Worm (Caenorhabditis elegans) whole organism, L4 larva: ENCODE data around the gene ugt-19.

Experiments
- D1046.2 ChIP-seq: fragments of 200-800 bp; sonication (Bioruptor generic); IDR thresholded peaks from 2 replicates; pipeline ENCODE4 v1.3.6; 2022; ENCODE audit warnings: missing genetic modification characterization, missing compliant biosample characterization
- R02D3.7 ChIP-seq: fragments of 150-350 bp; sonication (generic microtip); optimal IDR thresholded peaks from 3 replicates; lab custom pipeline; 2014; ENCODE audit warnings: missing biosample characterization, missing genetic modification characterization
- Y48G9A.11 ChIP-seq: fragments of 200-800 bp; sonication (Bioruptor generic); IDR thresholded peaks from 2 replicates; pipeline ENCODE4 v1.3.6; 2022; ENCODE audit warnings: missing genetic modification reagents, missing genetic modification characterization, missing compliant biosample characterization
- Y5F2A.4 ChIP-seq: fragments of 200-800 bp; sonication (Bioruptor generic); optimal IDR thresholded peaks from 2 replicates; lab custom pipeline; 2018; ENCODE audit warnings: mild to moderate bottlenecking, missing genetic modification characterization, missing compliant biosample characterization
- Y75B8A.6 ChIP-seq: fragments of 200-800 bp; sonication (Bioruptor generic); IDR thresholded peaks from 2 replicates; pipeline ENCODE4 v1.3.6; 2022; ENCODE audit warnings: missing genetic modification reagents, missing genetic modification characterization, missing compliant biosample characterization
- ZK337.2 ChIP-seq: fragments of 200-800 bp; sonication (Bioruptor generic); IDR thresholded peaks from 2 replicates; pipeline ENCODE4 v1.3.6; 2022; ENCODE audit warnings: missing genetic modification reagents, missing genetic modification characterization, missing compliant biosample characterization
- ZK546.5 ChIP-seq, 2 experiments: sonication (generic microtip); optimal IDR thresholded peaks; 2 replicates each; lab custom pipeline; 2017; ENCODE audit warnings: missing biosample characterization in 2 of 2, missing genetic modification characterization in 2 of 2
- aha-1 ChIP-seq: fragments of 150-350 bp; peaks from one replicate; lab custom pipeline; 2014; ENCODE audit warnings: missing biosample characterization, missing genetic modification characterization
- ama-1 ChIP-seq: fragments of 150-350 bp; optimal IDR thresholded peaks from 2 replicates; lab custom pipeline; 2014; ENCODE audit warnings: inconsistent platforms, mixed read lengths
- arid-1 ChIP-seq: fragments of 200-800 bp; sonication (Bioruptor generic); conservative IDR thresholded peaks from 2 replicates; pipeline ENCODE4 v1.3.6; 2022; ENCODE audit warnings: missing genetic modification reagents, missing genetic modification characterization, missing compliant biosample characterization
- ceh-20 ChIP-seq: fragments of 200-800 bp; sonication (Bioruptor generic); IDR thresholded peaks from 2 replicates; pipeline ENCODE4 v1.3.6; 2022; ENCODE audit warnings: missing genetic modification reagents, missing genetic modification characterization, missing compliant biosample characterization
- ceh-44 ChIP-seq: fragments of 200-800 bp; sonication (Bioruptor generic); IDR thresholded peaks from 2 replicates; pipeline ENCODE4 v1.3.6; 2022; ENCODE audit warnings: missing genetic modification reagents, missing genetic modification characterization, missing compliant biosample characterization
- ceh-82 ChIP-seq: sonication (generic microtip); optimal IDR thresholded peaks from 2 replicates; lab custom pipeline; 2017; ENCODE audit warnings: missing biosample characterization, missing genetic modification characterization
- cey-2 ChIP-seq: sonication (generic microtip); optimal IDR thresholded peaks from 3 replicates; lab custom pipeline; 2017; ENCODE audit warnings: missing genetic modification characterization, mild to moderate bottlenecking, missing compliant biosample characterization, antibody characterized with exemption, borderline replicate concordance; ENCODE audit not compliant: insufficient read depth
- daf-16 ChIP-seq, 3 experiments: sonication (generic microtip); optimal IDR thresholded peaks; 2 replicates each; lab custom pipeline; 2016 to 2017; ENCODE audit warnings: missing genetic modification characterization in 3 of 3, missing genetic modification reagents in 3 of 3, mild to moderate bottlenecking in 2 of 3, missing compliant biosample characterization in 2 of 3, missing biosample characterization in 1 of 3, moderate library complexity in 1 of 3
- daf-19 ChIP-seq: fragments of 200-800 bp; sonication (Bioruptor generic); conservative IDR thresholded peaks from 2 replicates; pipeline ENCODE4 v1.3.6; 2022; ENCODE audit warnings: missing genetic modification characterization, missing compliant biosample characterization
- daf-8 ChIP-seq: fragments of 200-800 bp; sonication (Bioruptor generic); IDR thresholded peaks from 2 replicates; pipeline ENCODE4 v1.3.6; 2022; ENCODE audit warnings: missing genetic modification characterization, missing compliant biosample characterization
- dmd-8 ChIP-seq: fragments of 200-800 bp; sonication (Bioruptor generic); IDR thresholded peaks from 2 replicates; pipeline ENCODE4 v1.3.6; 2022; ENCODE audit warnings: missing genetic modification characterization, missing compliant biosample characterization
- dpl-1 ChIP-seq: fragments of 150-350 bp; optimal IDR thresholded peaks from 2 replicates; lab custom pipeline; 2014; ENCODE audit warnings: missing biosample characterization, missing genetic modification reagents, missing genetic modification characterization
- duxl-1 ChIP-seq: sonication (generic microtip); optimal IDR thresholded peaks from 2 replicates; lab custom pipeline; 2016; ENCODE audit warnings: mild to moderate bottlenecking, missing genetic modification characterization, moderate library complexity, missing compliant biosample characterization; ENCODE audit not compliant: poor library complexity
- dve-1 ChIP-seq: sonication (generic microtip); optimal IDR thresholded peaks from 2 replicates; lab custom pipeline; 2017; ENCODE audit warnings: antibody characterized with exemption, mild to moderate bottlenecking, missing genetic modification characterization, missing compliant biosample characterization; ENCODE audit not compliant: insufficient read depth
- fkh-10 ChIP-seq: fragments of 150-350 bp; optimal IDR thresholded peaks from 2 replicates; lab custom pipeline; 2014; ENCODE audit warnings: missing biosample characterization, missing genetic modification reagents, missing genetic modification characterization
- lin-15B ChIP-seq: fragments of 150-350 bp; sonication (generic microtip); optimal IDR thresholded peaks from 3 replicates; lab custom pipeline; 2014; ENCODE audit warnings: missing biosample characterization, missing genetic modification characterization
- lin-38 ChIP-seq: fragments of 200-800 bp; sonication (Bioruptor generic); IDR thresholded peaks from 2 replicates; pipeline ENCODE4 v1.3.6; 2022; ENCODE audit warnings: missing genetic modification reagents, missing genetic modification characterization, missing compliant biosample characterization
- lin-39 ChIP-seq: fragments of 150-350 bp; optimal IDR thresholded peaks from 2 replicates; lab custom pipeline; 2014; ENCODE audit warnings: missing biosample characterization, missing genetic modification reagents, missing genetic modification characterization
- madf-9 ChIP-seq: fragments of 200-800 bp; sonication (Bioruptor generic); conservative IDR thresholded peaks from 2 replicates; pipeline ENCODE4 v1.3.6; 2022; ENCODE audit warnings: missing genetic modification reagents, missing genetic modification characterization, missing compliant biosample characterization
- mdt-29 ChIP-seq: fragments of 200-800 bp; sonication (Bioruptor generic); IDR thresholded peaks from 2 replicates; pipeline ENCODE4 v1.3.6; 2022; ENCODE audit warnings: missing genetic modification reagents, missing genetic modification characterization, missing compliant biosample characterization
- mes-2 ChIP-seq: sonication (generic microtip); optimal IDR thresholded peaks from 2 replicates; lab custom pipeline; 2016; ENCODE audit warnings: missing genotype, mild to moderate bottlenecking, missing genetic modification characterization, missing compliant biosample characterization; ENCODE audit not compliant: poor library complexity, severe bottlenecking
- nhr-10 ChIP-seq: fragments of 150-350 bp; optimal IDR thresholded peaks from 2 replicates; lab custom pipeline; 2014; ENCODE audit warnings: missing biosample characterization, missing genetic modification characterization
- nhr-11 ChIP-seq: fragments of 150-350 bp; optimal IDR thresholded peaks from 2 replicates; lab custom pipeline; 2014; ENCODE audit warnings: missing biosample characterization, missing genetic modification characterization
- nhr-111 ChIP-seq: fragments of 200-800 bp; sonication (Bioruptor generic); optimal IDR thresholded peaks from 2 replicates; lab custom pipeline; 2018; ENCODE audit warnings: mild to moderate bottlenecking, missing genetic modification characterization, missing compliant biosample characterization
- nhr-237 ChIP-seq: sonication (generic microtip); optimal IDR thresholded peaks from 2 replicates; lab custom pipeline; 2017; ENCODE audit warnings: missing biosample characterization, missing genetic modification characterization
- nhr-25 ChIP-seq: sonication (generic microtip); optimal IDR thresholded peaks from 2 replicates; lab custom pipeline; 2017; ENCODE audit warnings: missing genetic modification characterization, mild to moderate bottlenecking, missing compliant biosample characterization, antibody characterized with exemption, moderate library complexity, borderline replicate concordance; ENCODE audit not compliant: insufficient read depth
- nhr-28 ChIP-seq: fragments of 150-350 bp; optimal IDR thresholded peaks from 2 replicates; lab custom pipeline; 2014; ENCODE audit warnings: missing biosample characterization, missing genetic modification characterization
- nhr-42 ChIP-seq: fragments of 200-800 bp; sonication (Bioruptor generic); IDR thresholded peaks from 2 replicates; pipeline ENCODE4 v1.3.6; 2022; ENCODE audit warnings: missing genetic modification characterization, missing compliant biosample characterization
- nhr-77 ChIP-seq: fragments of 150-350 bp; optimal IDR thresholded peaks from 2 replicates; lab custom pipeline; 2014; ENCODE audit warnings: missing biosample characterization, missing genetic modification characterization
- php-3 ChIP-seq: fragments of 200-800 bp; sonication (Bioruptor generic); IDR thresholded peaks from 2 replicates; pipeline ENCODE4 v1.3.6; 2022; ENCODE audit warnings: missing genetic modification reagents, missing genetic modification characterization, missing compliant biosample characterization
- pqm-1 ChIP-seq: sonication (generic microtip); optimal IDR thresholded peaks from 2 replicates; lab custom pipeline; 2017; ENCODE audit warnings: missing biosample characterization, missing genetic modification characterization
- rbr-2 ChIP-seq: sonication (generic microtip); optimal IDR thresholded peaks from 2 replicates; lab custom pipeline; 2016; ENCODE audit warnings: missing genotype, missing genetic modification characterization, missing compliant biosample characterization
- sdz-12 ChIP-seq: fragments of 200-800 bp; sonication (Bioruptor generic); optimal IDR thresholded peaks from 2 replicates; lab custom pipeline; 2018; ENCODE audit warnings: mild to moderate bottlenecking, missing genetic modification characterization, missing compliant biosample characterization
- set-16 ChIP-seq: fragments of 200-800 bp; sonication (Bioruptor generic); IDR thresholded peaks from 2 replicates; pipeline ENCODE4 v1.3.6; 2022; ENCODE audit warnings: missing genetic modification reagents, missing genetic modification characterization, missing compliant biosample characterization
- spr-3 ChIP-seq: fragments of 200-800 bp; sonication (Bioruptor generic); optimal IDR thresholded peaks from 2 replicates; lab custom pipeline; 2018; ENCODE audit warnings: mild to moderate bottlenecking, missing genetic modification characterization, missing compliant biosample characterization
- tag-97 ChIP-seq: fragments of 200-800 bp; sonication (Bioruptor generic); IDR thresholded peaks from 2 replicates; pipeline ENCODE4 v1.3.6; 2022; ENCODE audit warnings: missing genetic modification characterization, missing compliant biosample characterization
- unc-130 ChIP-seq: sonication (generic microtip); optimal IDR thresholded peaks from 2 replicates; lab custom pipeline; 2016; ENCODE audit warnings: missing genetic modification reagents, missing genetic modification characterization, missing compliant biosample characterization
- unc-39 ChIP-seq: sonication (generic microtip); optimal IDR thresholded peaks from 2 replicates; lab custom pipeline; 2017; ENCODE audit warnings: missing biosample characterization, missing genetic modification characterization
- zag-1 ChIP-seq: fragments of 150-350 bp; optimal IDR thresholded peaks from 2 replicates; lab custom pipeline; 2014; ENCODE audit warnings: missing biosample characterization, missing genetic modification characterization
- zfp-2 ChIP-seq: sonication (generic microtip); optimal IDR thresholded peaks from 2 replicates; lab custom pipeline; 2016; ENCODE audit warnings: mild to moderate bottlenecking, missing genetic modification characterization, missing compliant biosample characterization
- zfp-3 ChIP-seq: fragments of 200-800 bp; sonication (Bioruptor generic); conservative IDR thresholded peaks from 2 replicates; pipeline ENCODE4 v1.3.6; 2022; ENCODE audit warnings: missing genetic modification reagents, missing genetic modification characterization, missing compliant biosample characterization
- zip-2 ChIP-seq: fragments of 150-350 bp; optimal IDR thresholded peaks from 2 replicates; lab custom pipeline; 2014; ENCODE audit warnings: missing biosample characterization, missing genetic modification characterization
- ztf-11 ChIP-seq: fragments of 150-350 bp; optimal IDR thresholded peaks from 2 replicates; lab custom pipeline; 2014; ENCODE audit warnings: missing biosample characterization, missing genetic modification characterization

ugt-19 gene

DNA sequence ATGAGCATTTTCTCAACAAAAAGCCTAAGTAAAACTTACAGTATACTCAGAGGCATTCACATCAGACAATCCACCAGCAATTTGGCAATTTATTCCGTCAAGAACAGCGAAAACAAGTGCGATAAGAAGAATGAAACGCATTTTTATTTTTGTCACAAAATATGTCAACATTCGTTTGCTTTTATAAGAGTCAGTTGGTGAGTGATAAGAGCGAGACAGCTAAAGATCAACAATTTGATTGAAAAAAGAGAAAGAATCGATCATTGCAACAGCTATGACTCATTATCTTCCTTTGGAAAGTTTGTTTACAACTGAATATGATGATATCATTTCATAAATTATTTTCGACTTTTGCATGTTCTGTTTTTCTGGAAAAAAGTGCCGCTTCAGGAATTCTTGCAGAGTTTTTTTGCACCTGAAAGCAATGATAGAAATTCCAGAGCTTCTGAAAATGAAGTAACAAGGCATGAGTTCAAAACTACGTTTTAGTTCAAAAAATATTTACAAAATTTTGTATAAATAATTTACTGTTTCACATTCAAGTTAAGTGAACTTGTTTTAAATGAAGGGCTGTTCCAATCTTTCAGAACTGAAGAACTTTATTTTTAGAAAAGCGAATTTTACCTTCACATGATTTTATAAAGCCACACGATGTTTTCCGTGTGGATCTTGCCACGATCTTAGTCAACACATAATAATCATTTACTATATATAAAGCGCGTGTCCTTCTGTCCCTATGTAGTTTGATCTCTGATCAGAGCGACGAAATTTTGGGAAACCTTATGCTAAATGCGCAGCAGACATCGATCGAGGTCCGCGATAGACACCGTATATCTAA lies 13.9 kb upstream of the ugt-19 start, which contains the start of gene cpi-1 (continued):
- TF ChIP-seq zfp-2 (tag; lab: Kevin White, UChicago) = no peak
- no peak for TF ChIP-seq daf-8 (GFP tag; lab: Robert Waterston, UW)
- TF ChIP-seq dmd-8 = no peak
- TF ChIP-seq zag-1 (tag; lab: Kevin White, UChicago) = no peak
- no peak for TF ChIP-seq Y5F2A.4
- no peak for TF ChIP-seq mes-2 (tag; lab: Kevin White, UChicago)
- TF ChIP-seq nhr-42 = no peak
- no peak for TF ChIP-seq unc-39 (tag; lab: Kevin White, UChicago)
- TF ChIP-seq daf-19 = no peak
- TF ChIP-seq nhr-25 (tag; lab: Kevin White, UChicago) = no peak
- no peak for TF ChIP-seq unc-130
- no peak for TF ChIP-seq cey-2 (tag; lab: Kevin White, UChicago)
- TF ChIP-seq nhr-11 = no peak
- TF ChIP-seq ZK546.5 (tag; optimal IDR thresholded peaks at IDR 0.05; lab: Kevin White, UChicago) = no peak
- no peak for TF ChIP-seq nhr-111 (GFP tag; lab: Kevin White, UChicago)
- no peak for TF ChIP-seq nhr-237 (tag; lab: Kevin White, UChicago)
- TF ChIP-seq ama-1 (lab: Kevin White, UChicago) = no peak
- no peak for TF ChIP-seq tag-97 (GFP tag; lab: Robert Waterston, UW)
- peak; percentile 17 for TF ChIP-seq pqm-1
- TF ChIP-seq dpl-1 (GFP tag; lab: Kevin White, UChicago) = no peak
- no peak for TF ChIP-seq duxl-1 (tag; lab: Kevin White, UChicago)
- peak in 1 of 2 experiments; percentile 34 for TF ChIP-seq daf-16 (GFP tag; optimal IDR thresholded peaks at IDR 0.05; lab: Kevin White, UChicago)
- TF ChIP-seq daf-16 (tag; optimal IDR thresholded peaks at IDR 0.05; lab: Kevin White, UChicago) = peak; percentile 99
- TF ChIP-seq nhr-77 (tag; lab: Kevin White, UChicago) = no peak
- no peak for TF ChIP-seq R02D3.7 (tag; lab: Kevin White, UChicago)
- peak; percentile 91 for TF ChIP-seq aha-1 (tag; lab: Kevin White, UChicago)
- TF ChIP-seq Y48G9A.11 (GFP tag; lab: Robert Waterston, UW) = no peak
- TF ChIP-seq zfp-3 (GFP tag; lab: Robert Waterston, UW) = no peak
- no peak for TF ChIP-seq lin-38 (GFP tag; lab: Robert Waterston, UW)
- TF ChIP-seq ceh-20 (GFP tag; lab: Robert Waterston, UW) = no peak
- no peak for TF ChIP-seq Y75B8A.6
- TF ChIP-seq lin-39 = no peak
- TF ChIP-seq mdt-29 = no peak
- TF ChIP-seq D1046.2 (GFP tag; lab: Robert Waterston, UW) = no peak
- TF ChIP-seq arid-1 (GFP tag; lab: Robert Waterston, UW) = no peak

DNA sequence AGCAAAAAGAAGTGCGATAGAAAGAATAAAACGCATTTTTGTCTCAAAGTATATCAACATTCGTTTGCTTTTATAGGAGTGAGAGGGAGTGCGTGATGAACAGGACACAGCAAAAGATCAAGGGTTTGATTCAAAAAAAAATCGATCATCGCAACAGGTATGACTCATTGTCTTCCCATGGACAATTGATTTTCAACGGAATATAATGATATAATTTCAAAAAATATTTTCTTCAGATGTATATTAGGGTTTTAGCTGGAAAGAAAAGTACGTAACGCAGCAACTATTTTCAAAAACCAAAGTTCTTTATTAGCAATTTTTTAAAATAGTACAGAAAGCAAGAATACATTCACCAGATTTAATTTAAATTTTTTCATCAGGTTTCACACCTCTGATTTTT lies 12.6 kb upstream of the ugt-19 start, which contains the start of gene K08B4.7:
Gene K08B4.7, minus strand, starts transcription at position 101 of the 400 bp plus-strand sequence.
- TF ChIP-seq nhr-11 = no peak
- TF ChIP-seq nhr-10 = no peak
- TF ChIP-seq spr-3 (GFP tag; lab: Kevin White, UChicago) = no peak
- TF ChIP-seq fkh-10 (GFP tag; lab: Kevin White, UChicago) = no peak
- TF ChIP-seq lin-15B (tag; lab: Kevin White, UChicago) = no peak
- TF ChIP-seq nhr-28 = peak; percentile 7
- TF ChIP-seq ZK337.2 (GFP tag; lab: Robert Waterston, UW) = no peak
- TF ChIP-seq sdz-12 = no peak
- no peak for TF ChIP-seq set-16 (GFP tag; lab: Robert Waterston, UW)
- no peak for TF ChIP-seq ceh-82 (tag; lab: Kevin White, UChicago)
- no peak for TF ChIP-seq madf-9 (GFP tag; lab: Robert Waterston, UW)
- TF ChIP-seq nhr-77 (tag; lab: Kevin White, UChicago) = no peak
- TF ChIP-seq rbr-2 (tag; lab: Kevin White, UChicago) = no peak
- TF ChIP-seq tag-97 (GFP tag; lab: Robert Waterston, UW) = no peak
- TF ChIP-seq ceh-44 (GFP tag; lab: Robert Waterston, UW) = no peak
- no peak for TF ChIP-seq mdt-29
- peak; percentile 3 for TF ChIP-seq dve-1 (tag; lab: Kevin White, UChicago)
- no peak for TF ChIP-seq dmd-8
- TF ChIP-seq zip-2 (tag; lab: Kevin White, UChicago) = no peak
- TF ChIP-seq zfp-3 (GFP tag; lab: Robert Waterston, UW) = no peak
- no peak for TF ChIP-seq php-3 (GFP tag; lab: Robert Waterston, UW)
- peak; percentile 34 for TF ChIP-seq aha-1 (tag; lab: Kevin White, UChicago)
- no peak for TF ChIP-seq ztf-11 (tag; lab: Kevin White, UChicago)
